Worm (Caenorhabditis elegans) whole organism, young adult: ENCODE results near the gene sec-5.

Experiments used
- C06A6.2 ChIP-seq: fragments of 200-800 bp; sonication (Bioruptor generic); conservative IDR thresholded peaks from 2 replicates; pipeline ENCODE4 v1.3.6; 2022; ENCODE audit warnings: missing genetic modification characterization, missing compliant biosample characterization
- D2030.7 ChIP-seq: fragments of 200-800 bp; sonication (Bioruptor generic); IDR thresholded peaks from 2 replicates; pipeline ENCODE4 v1.3.6; 2022; ENCODE audit warnings: missing genetic modification reagents, missing genetic modification characterization, missing compliant biosample characterization
- Y95B8A.8 ChIP-seq: fragments of 200-800 bp; sonication (Bioruptor generic); IDR thresholded peaks from 2 replicates; pipeline ENCODE4 v1.3.6; 2022; ENCODE audit warnings: missing genetic modification reagents, missing genetic modification characterization, missing compliant biosample characterization
- ama-1 ChIP-seq, 3 experiments: fragments of 150-350 bp in 1 of 3; sonication (generic microtip) in 2 of 3; optimal IDR thresholded peaks; 2 replicates each; lab custom pipeline; 2014 to 2018; ENCODE audit warnings: missing biosample characterization in 2 of 3, missing genetic modification characterization in 2 of 3, missing genetic modification reagents in 2 of 3
- dox-1 ChIP-seq: fragments of 200-800 bp; sonication (Bioruptor generic); IDR thresholded peaks from 2 replicates; pipeline ENCODE4 v1.3.6; 2022; ENCODE audit warnings: missing genetic modification reagents, missing genetic modification characterization, missing compliant biosample characterization
- egl-18 ChIP-seq: fragments of 200-800 bp; sonication (Bioruptor generic); IDR thresholded peaks from 2 replicates; pipeline ENCODE4 v1.3.6; 2022; ENCODE audit warnings: missing genetic modification reagents, missing genetic modification characterization, missing compliant biosample characterization
- ets-4 ChIP-seq: fragments of 200-800 bp; sonication (Bioruptor generic); optimal IDR thresholded peaks from 2 replicates; lab custom pipeline; 2018; ENCODE audit warnings: mild to moderate bottlenecking, missing genetic modification characterization, missing compliant biosample characterization
- lin-35 ChIP-seq, 3 experiments: fragments of 150-350 bp in 2 of 3; sonication (generic microtip) in 1 of 3; optimal IDR thresholded peaks; 2 replicates each; lab custom pipeline; 2014 to 2018; ENCODE audit warnings: missing biosample characterization in 3 of 3, missing genetic modification characterization in 3 of 3, missing genetic modification reagents in 3 of 3
- lin-40 ChIP-seq: sonication (generic microtip); optimal IDR thresholded peaks from 2 replicates; lab custom pipeline; 2016; ENCODE audit warnings: missing genetic modification characterization, mild to moderate bottlenecking, missing compliant biosample characterization, missing genotype, missing genetic modification reagents
- lsy-27 ChIP-seq: sonication (generic microtip); optimal IDR thresholded peaks from 2 replicates; lab custom pipeline; 2017; ENCODE audit warnings: missing genetic modification characterization, mild to moderate bottlenecking, missing compliant biosample characterization, antibody characterized with exemption, missing genotype, borderline replicate concordance; ENCODE audit not compliant: insufficient read depth
- madf-3 ChIP-seq: fragments of 200-800 bp; sonication (Bioruptor generic); IDR thresholded peaks from 2 replicates; pipeline ENCODE4 v1.3.6; 2022; ENCODE audit warnings: missing genetic modification reagents, missing genetic modification characterization, missing compliant biosample characterization
- rec-8 ChIP-seq, 2 experiments: sonication (generic microtip); optimal IDR thresholded peaks; 2 replicates each; lab custom pipeline; 2016; ENCODE audit warnings: mild to moderate bottlenecking in 2 of 2, missing genetic modification characterization in 2 of 2, missing genetic modification reagents in 2 of 2, missing genotype in 2 of 2, missing biosample characterization in 1 of 2, missing compliant biosample characterization in 1 of 2, moderate library complexity in 1 of 2
- snpc-4 ChIP-seq, 5 experiments: fragments of 150-350 bp in 1 of 5; sonication (generic microtip) in 4 of 5; optimal IDR thresholded peaks; 2 replicates each; lab custom pipeline; 2014 to 2018; ENCODE audit warnings: missing genetic modification characterization in 5 of 5, missing biosample characterization in 3 of 5, antibody characterized with exemption in 2 of 5, mild to moderate bottlenecking in 2 of 5, missing compliant biosample characterization in 2 of 5, missing genotype in 2 of 5, moderate library complexity in 2 of 5, missing genetic modification reagents in 1 of 5
- zim-3 ChIP-seq: sonication (generic microtip); optimal IDR thresholded peaks from 2 replicates; lab custom pipeline; 2017; ENCODE audit warnings: mild to moderate bottlenecking, missing genetic modification characterization, moderate library complexity, missing compliant biosample characterization

ce11 chrII:9165762-9166460 lies 11.0 kb downstream of the sec-5 start, which contains the start of gene W07A12.8:
- TF ChIP-seq zim-3 (tag; lab: Kevin White, UChicago): no peak
- TF ChIP-seq lsy-27: no peak
- TF ChIP-seq madf-3 (GFP tag; lab: Robert Waterston, UW): no peak
- TF ChIP-seq egl-18 (GFP tag; lab: Robert Waterston, UW): no peak
- TF ChIP-seq dox-1: peak; percentile 44; the same call in 1 of the 2 replicates
- TF ChIP-seq lin-35 (GFP tag; optimal IDR thresholded peaks at IDR 0.05; lab: Kevin White, UChicago): no peak
- TF ChIP-seq snpc-4 (GFP tag; optimal IDR thresholded peaks at IDR 0.05; lab: Kevin White, UChicago): no peak
- no peak for TF ChIP-seq snpc-4 (tag; optimal IDR thresholded peaks at IDR 0.05; lab: Kevin White, UChicago)
- no peak for TF ChIP-seq rec-8 (tag; optimal IDR thresholded peaks at IDR 0.05; lab: Kevin White, UChicago)
- no peak for TF ChIP-seq C06A6.2 (GFP tag; lab: Robert Waterston, UW)
- TF ChIP-seq ets-4 (GFP tag; lab: Kevin White, UChicago): peak; percentile 28
- no peak for TF ChIP-seq ama-1 (optimal IDR thresholded peaks at IDR 0.05; lab: Kevin White, UChicago)
- no peak for TF ChIP-seq ama-1 (GFP tag; optimal IDR thresholded peaks at IDR 0.05; lab: Kevin White, UChicago)
- TF ChIP-seq lin-40 (tag; lab: Kevin White, UChicago): no peak
- TF ChIP-seq D2030.7 (GFP tag; lab: Robert Waterston, UW): no peak
- TF ChIP-seq Y95B8A.8 (GFP tag; lab: Robert Waterston, UW): no peak
